Fruit fly (Drosophila melanogaster) S2 (cell line): ENCODE results near the gene CG12025.

Experiments
- CG8478 ChIP-seq: fragments of >200 bp; optimal IDR thresholded peaks from 2 replicates; lab custom pipeline; 2018
- CTCF ChIP-seq, 2 experiments: fragments of >200 bp; optimal IDR thresholded peaks; 2 replicates each; lab custom pipeline; 2018

- TF ChIP-seq CTCF (optimal IDR thresholded peaks at IDR 0.05; lab: Kevin White, UChicago) (no peak), CG8478 (lab: Kevin White, UChicago) (no peak)
Measured at dm6 chr3L:1856467-1857350, 8.5 kb upstream of the CG12025 start, which contains the start of gene CG12024.
